Worm (Caenorhabditis elegans) whole organism, L1 larva: ENCODE results near the gene lir-3.

Experiments
- C16A3.4 ChIP-seq: fragments of 150-350 bp; optimal IDR thresholded peaks from 2 replicates; lab custom pipeline; 2014; ENCODE audit warnings: missing biosample characterization, missing genetic modification characterization
- alr-1 ChIP-seq: fragments of 200-800 bp; sonication (Bioruptor generic); optimal IDR thresholded peaks from 2 replicates; lab custom pipeline; 2018; ENCODE audit warnings: borderline replicate concordance, mild to moderate bottlenecking, missing genetic modification characterization, missing compliant biosample characterization
- ama-1 ChIP-seq: fragments of 150-350 bp; optimal IDR thresholded peaks from 2 replicates; lab custom pipeline; 2014
- ceh-63 ChIP-seq: fragments of 200-800 bp; sonication (Bioruptor generic); optimal IDR thresholded peaks from 2 replicates; lab custom pipeline; 2018; ENCODE audit warnings: mild to moderate bottlenecking, missing genetic modification characterization, missing compliant biosample characterization
- ceh-82 ChIP-seq, 3 experiments: fragments of 150-350 bp in 1 of 3; sonication (generic microtip) in 2 of 3; optimal IDR thresholded peaks; 2 replicates each; lab custom pipeline; 2014 to 2017; ENCODE audit warnings: missing biosample characterization in 3 of 3, missing genetic modification characterization in 3 of 3
- ceh-88 ChIP-seq: fragments of 200-800 bp; sonication (Bioruptor generic); IDR thresholded peaks from 2 replicates; pipeline ENCODE4 v1.3.6; 2022; ENCODE audit warnings: missing genetic modification characterization, missing compliant biosample characterization
- dpl-1 ChIP-seq, 3 experiments: fragments of 150-350 bp in 2 of 3; sonication (generic microtip) in 1 of 3; optimal IDR thresholded peaks; 2 replicates each; lab custom pipeline; 2014 to 2017; ENCODE audit warnings: missing biosample characterization in 3 of 3, missing genetic modification characterization in 3 of 3, missing genetic modification reagents in 3 of 3
- efl-1 ChIP-seq, 4 experiments: fragments of 150-350 bp; optimal IDR thresholded peaks in 3 of 4; peaks in 1 of 4; 1 replicate in 1 of 4; 2 replicates in 3 of 4; lab custom pipeline; 2014; ENCODE audit warnings: missing biosample characterization in 2 of 4, missing genetic modification characterization in 2 of 4, missing genetic modification reagents in 2 of 4
- elt-2 ChIP-seq: sonication (generic microtip); optimal IDR thresholded peaks from 2 replicates; lab custom pipeline; 2016; ENCODE audit warnings: missing genetic modification characterization, mild to moderate bottlenecking, inconsistent platforms, missing compliant biosample characterization, missing genetic modification reagents
- elt-3 ChIP-seq, 6 experiments: fragments of 150-350 bp in 1 of 6; sonication (generic microtip); optimal IDR thresholded peaks; 2 replicates each; lab custom pipeline; 2017 to 2018; ENCODE audit warnings: missing biosample characterization in 6 of 6, missing genetic modification characterization in 6 of 6, inconsistent platforms in 1 of 6
- fkh-10 ChIP-seq: sonication (generic microtip); optimal IDR thresholded peaks from 2 replicates; lab custom pipeline; 2017; ENCODE audit warnings: missing biosample characterization, missing genetic modification reagents, missing genetic modification characterization
- fos-1 ChIP-seq: fragments of 150-350 bp; optimal IDR thresholded peaks from 2 replicates; lab custom pipeline; 2014; ENCODE audit warnings: missing biosample characterization, missing genetic modification characterization
- hlh-4 ChIP-seq: sonication (generic microtip); optimal IDR thresholded peaks from 2 replicates; lab custom pipeline; 2016; ENCODE audit warnings: mild to moderate bottlenecking, missing genetic modification characterization, missing compliant biosample characterization
- irx-1 ChIP-seq: sonication (generic microtip); optimal IDR thresholded peaks from 2 replicates; lab custom pipeline; 2016; ENCODE audit warnings: missing genetic modification characterization, missing compliant biosample characterization
- isw-1 ChIP-seq: fragments of 200-800 bp; sonication (Bioruptor generic); IDR thresholded peaks from 2 replicates; pipeline ENCODE4 v1.3.6; 2022; ENCODE audit warnings: missing genetic modification characterization, missing compliant biosample characterization
- jun-1 ChIP-seq: fragments of 150-350 bp; optimal IDR thresholded peaks from 2 replicates; lab custom pipeline; 2014; ENCODE audit warnings: missing biosample characterization, missing genetic modification reagents, missing genetic modification characterization
- lin-13 ChIP-seq: fragments of 150-350 bp; optimal IDR thresholded peaks from 2 replicates; lab custom pipeline; 2014; ENCODE audit warnings: missing biosample characterization, missing genetic modification reagents, missing genetic modification characterization
- lin-14 ChIP-seq: fragments of 200-800 bp; sonication (Bioruptor generic); optimal IDR thresholded peaks from 2 replicates; lab custom pipeline; 2018; ENCODE audit warnings: mild to moderate bottlenecking, missing genetic modification characterization, moderate library complexity, missing compliant biosample characterization
- lin-35 ChIP-seq, 2 experiments: fragments of 150-350 bp; optimal IDR thresholded peaks; 2 replicates each; lab custom pipeline; 2014; ENCODE audit warnings: missing biosample characterization in 2 of 2, missing genetic modification characterization in 2 of 2, missing genetic modification reagents in 2 of 2
- lin-39 ChIP-seq: fragments of 150-350 bp; optimal IDR thresholded peaks from 2 replicates; lab custom pipeline; 2014; ENCODE audit warnings: missing biosample characterization, missing genetic modification reagents, missing genetic modification characterization
- lsy-2 ChIP-seq, 2 experiments: fragments of 150-350 bp; optimal IDR thresholded peaks; 2 replicates each; lab custom pipeline; 2014; ENCODE audit warnings: missing biosample characterization in 2 of 2, missing genetic modification characterization in 2 of 2
- mab-9 ChIP-seq: fragments of 200-800 bp; sonication (Bioruptor generic); IDR thresholded peaks from 2 replicates; pipeline ENCODE4 v1.3.6; 2022; ENCODE audit warnings: missing genetic modification reagents, missing genetic modification characterization, missing compliant biosample characterization
- mdl-1 ChIP-seq, 2 experiments: fragments of 150-350 bp; optimal IDR thresholded peaks; 2 replicates each; lab custom pipeline; 2014 to 2017; ENCODE audit warnings: missing biosample characterization in 2 of 2, missing genetic modification characterization in 2 of 2, inconsistent platforms in 1 of 2
- mep-1 ChIP-seq: fragments of 150-350 bp; optimal IDR thresholded peaks from 2 replicates; lab custom pipeline; 2014; ENCODE audit warnings: missing biosample characterization, missing genetic modification characterization
- nhr-19 ChIP-seq: fragments of 200-800 bp; sonication (Bioruptor generic); conservative IDR thresholded peaks from 2 replicates; pipeline ENCODE4 v1.3.6; 2022; ENCODE audit warnings: missing genetic modification characterization, missing compliant biosample characterization
- nhr-20 ChIP-seq: sonication (generic microtip); optimal IDR thresholded peaks from 2 replicates; lab custom pipeline; 2016; ENCODE audit warnings: mild to moderate bottlenecking, missing genetic modification characterization, missing compliant biosample characterization
- nhr-237 ChIP-seq: fragments of 150-350 bp; optimal IDR thresholded peaks from 2 replicates; lab custom pipeline; 2014; ENCODE audit warnings: missing biosample characterization, missing genetic modification characterization
- nhr-47 ChIP-seq: sonication (generic microtip); optimal IDR thresholded peaks from 2 replicates; lab custom pipeline; 2016; ENCODE audit warnings: mild to moderate bottlenecking, missing genetic modification characterization, moderate library complexity, missing compliant biosample characterization
- nhr-71 ChIP-seq: sonication (generic microtip); optimal IDR thresholded peaks from 2 replicates; lab custom pipeline; 2016; ENCODE audit warnings: mild to moderate bottlenecking, missing genetic modification characterization, moderate library complexity, missing compliant biosample characterization
- nhr-76 ChIP-seq: sonication (generic microtip); optimal IDR thresholded peaks from 2 replicates; lab custom pipeline; 2017; ENCODE audit warnings: missing biosample characterization, missing genetic modification characterization
- nhr-77 ChIP-seq: fragments of 150-350 bp; optimal IDR thresholded peaks from 2 replicates; lab custom pipeline; 2014; ENCODE audit warnings: missing biosample characterization, missing genetic modification characterization
- nhr-85 ChIP-seq: sonication (generic microtip); peaks from one replicate; lab custom pipeline; 2016; ENCODE audit warnings: missing genetic modification characterization, inconsistent platforms, missing compliant biosample characterization
- pqm-1 ChIP-seq: sonication (generic microtip); optimal IDR thresholded peaks from 3 replicates; lab custom pipeline; 2017; ENCODE audit warnings: missing biosample characterization, missing genetic modification characterization
- rnt-1 ChIP-seq: sonication (generic microtip); optimal IDR thresholded peaks from 2 replicates; lab custom pipeline; 2016; ENCODE audit warnings: mild to moderate bottlenecking, missing genetic modification characterization, moderate library complexity, missing compliant biosample characterization
- skn-1 ChIP-seq: fragments of 150-350 bp; optimal IDR thresholded peaks from 2 replicates; lab custom pipeline; 2014; ENCODE audit warnings: missing biosample characterization, missing genetic modification characterization
- snpc-4 ChIP-seq: fragments of 150-350 bp; optimal IDR thresholded peaks from 2 replicates; lab custom pipeline; 2014; ENCODE audit warnings: missing biosample characterization, missing genetic modification characterization
- snu-23 ChIP-seq: sonication (generic microtip); optimal IDR thresholded peaks from 2 replicates; lab custom pipeline; 2016; ENCODE audit warnings: missing genetic modification characterization, missing compliant biosample characterization
- sox-4 ChIP-seq: sonication (generic microtip); optimal IDR thresholded peaks from 2 replicates; lab custom pipeline; 2016; ENCODE audit warnings: missing genetic modification characterization, missing compliant biosample characterization
- sptf-1 ChIP-seq: fragments of 150-350 bp; optimal IDR thresholded peaks from 2 replicates; lab custom pipeline; 2014; ENCODE audit warnings: missing biosample characterization, missing genetic modification characterization
- swsn-7 ChIP-seq: sonication (generic microtip); optimal IDR thresholded peaks from 2 replicates; lab custom pipeline; 2016; ENCODE audit warnings: missing genetic modification characterization, missing compliant biosample characterization
- tbx-2 ChIP-seq: sonication (generic microtip); optimal IDR thresholded peaks from 2 replicates; lab custom pipeline; 2016; ENCODE audit warnings: missing genetic modification characterization, missing compliant biosample characterization
- tlp-1 ChIP-seq: fragments of 150-350 bp; optimal IDR thresholded peaks from 2 replicates; lab custom pipeline; 2014; ENCODE audit warnings: missing biosample characterization, missing genetic modification characterization
- unc-130 ChIP-seq: fragments of 150-350 bp; optimal IDR thresholded peaks from 2 replicates; lab custom pipeline; 2017; ENCODE audit warnings: missing biosample characterization, missing genetic modification characterization, inconsistent platforms
- unc-62 ChIP-seq: fragments of 150-350 bp; optimal IDR thresholded peaks from 2 replicates; lab custom pipeline; 2014; ENCODE audit warnings: missing biosample characterization, missing genetic modification reagents, missing genetic modification characterization
- unc-98 ChIP-seq: fragments of 200-800 bp; sonication (Bioruptor generic); IDR thresholded peaks from 2 replicates; pipeline ENCODE4 v1.3.6; 2022; ENCODE audit warnings: missing genetic modification characterization, missing compliant biosample characterization
- xbp-1 ChIP-seq: sonication (generic microtip); optimal IDR thresholded peaks from 2 replicates; lab custom pipeline; 2016; ENCODE audit warnings: missing genetic modification characterization, missing compliant biosample characterization
- ztf-4 ChIP-seq: fragments of 150-350 bp; optimal IDR thresholded peaks from 2 replicates; lab custom pipeline; 2014; ENCODE audit warnings: missing biosample characterization, missing genetic modification characterization

Gene lir-3

ce11 chrII:11184757-11185341 lies at the start of gene lir-3:
Gene lir-3, minus strand, starts transcription at chrII:11184807.
- TF ChIP-seq lin-35 (GFP tag; optimal IDR thresholded peaks at IDR 0.05; lab: Kevin White, UChicago): peak in 1 of 2 experiments; percentile 24
- TF ChIP-seq nhr-19 (GFP tag; lab: Robert Waterston, UW): peak; percentile 15; the same call in 1 of the 2 replicates
- TF ChIP-seq unc-98 (GFP tag; lab: Robert Waterston, UW): no peak
- no peak for TF ChIP-seq mep-1
- peak in 1 of 3 experiments; percentile 40 for TF ChIP-seq ceh-82 (tag; optimal IDR thresholded peaks at IDR 0.05; lab: Kevin White, UChicago)
- peak; percentile 25 to 41 for TF ChIP-seq lsy-2 (tag; optimal IDR thresholded peaks at IDR 0.05; lab: Kevin White, UChicago)
- no peak for TF ChIP-seq pqm-1
- peak; percentile 51 for TF ChIP-seq nhr-47 (tag; lab: Kevin White, UChicago)
- TF ChIP-seq nhr-20 (tag; lab: Kevin White, UChicago): peak; percentile 34
- peak; percentile 33 to 34 for TF ChIP-seq efl-1 (optimal IDR thresholded peaks at IDR 0.05; lab: Kevin White, UChicago)
- peak in 1 of 2 experiments; percentile 92 for TF ChIP-seq efl-1 (GFP tag; optimal IDR thresholded peaks at IDR 0.05 in 1 of 2; lab: Kevin White, UChicago)
- TF ChIP-seq dpl-1 (GFP tag; optimal IDR thresholded peaks at IDR 0.05; lab: Kevin White, UChicago): peak in 1 of 3 experiments; percentile 30
- TF ChIP-seq swsn-7 (tag; lab: Kevin White, UChicago): peak; percentile 24
- TF ChIP-seq snu-23 (GFP tag; lab: Kevin White, UChicago): peak; percentile 25
- peak; percentile 29 for TF ChIP-seq nhr-71 (tag; lab: Kevin White, UChicago)
- TF ChIP-seq rnt-1 (tag; lab: Kevin White, UChicago): peak; percentile 51
- TF ChIP-seq alr-1 (tag; lab: Kevin White, UChicago): no peak
- peak; percentile 52 for TF ChIP-seq lin-14 (GFP tag; lab: Kevin White, UChicago)
- no peak for TF ChIP-seq skn-1
- no peak for TF ChIP-seq nhr-76 (tag; lab: Kevin White, UChicago)
- TF ChIP-seq fos-1 (tag; lab: Kevin White, UChicago): no peak

ce11 chrII:11226379-11226778 lies 41.8 kb upstream of the lir-3 start, which contains the start of gene T06D8.2:
Gene T06D8.2, plus strand, starts transcription at chrII:11226679.
- TF ChIP-seq ceh-88: no peak
- no peak for TF ChIP-seq snpc-4
- TF ChIP-seq fkh-10 (GFP tag; lab: Kevin White, UChicago): no peak
- TF ChIP-seq mep-1: no peak
- TF ChIP-seq jun-1 (tag; lab: Kevin White, UChicago): no peak
- TF ChIP-seq nhr-77 (tag; lab: Kevin White, UChicago): no peak
- TF ChIP-seq nhr-19 (GFP tag; lab: Robert Waterston, UW): no peak
- no peak for TF ChIP-seq lin-39 (tag; lab: Kevin White, UChicago)
- no peak for TF ChIP-seq tbx-2 (tag; lab: Kevin White, UChicago)
- no peak for TF ChIP-seq sox-4 (tag; lab: Kevin White, UChicago)
- no peak for TF ChIP-seq isw-1 (GFP tag; lab: Robert Waterston, UW)
- TF ChIP-seq irx-1 (tag; lab: Kevin White, UChicago): no peak
- TF ChIP-seq lsy-2 (tag; optimal IDR thresholded peaks at IDR 0.05; lab: Kevin White, UChicago): no peak
- no peak for TF ChIP-seq pqm-1
- TF ChIP-seq elt-2 (tag; lab: Kevin White, UChicago): no peak
- TF ChIP-seq xbp-1: no peak
- no peak for TF ChIP-seq lin-35 (GFP tag; optimal IDR thresholded peaks at IDR 0.05; lab: Kevin White, UChicago)

ce11 chrII:11224045-11224481 lies 39.5 kb upstream of the lir-3 start:
- TF ChIP-seq lin-13 (GFP tag; lab: Kevin White, UChicago): peak; percentile 52
- peak; percentile 13 to 62 (median 54) for TF ChIP-seq dpl-1 (GFP tag; optimal IDR thresholded peaks at IDR 0.05; lab: Kevin White, UChicago)
- no peak for TF ChIP-seq mab-9
- TF ChIP-seq sptf-1 (tag; lab: Kevin White, UChicago): no peak
- peak; percentile 47 to 73 for TF ChIP-seq lin-35 (GFP tag; optimal IDR thresholded peaks at IDR 0.05; lab: Kevin White, UChicago)
- peak in 4 of 6 experiments; percentile 9 to 82 (median 46) for TF ChIP-seq elt-3 (tag; optimal IDR thresholded peaks at IDR 0.05; lab: Kevin White, UChicago)
- peak; percentile 91 for TF ChIP-seq nhr-85 (tag; lab: Kevin White, UChicago)
- no peak for TF ChIP-seq C16A3.4
- TF ChIP-seq jun-1 (tag; lab: Kevin White, UChicago): peak; percentile 40
- peak; percentile 31; the same call in 1 of the 2 replicates for TF ChIP-seq isw-1 (GFP tag; lab: Robert Waterston, UW)
- peak; percentile 23 for TF ChIP-seq nhr-237 (tag; lab: Kevin White, UChicago)
- peak in 1 of 2 experiments; percentile 53 for TF ChIP-seq mdl-1 (tag; optimal IDR thresholded peaks at IDR 0.05; lab: Kevin White, UChicago)
- TF ChIP-seq nhr-19 (GFP tag; lab: Robert Waterston, UW): peak; percentile 88
- no peak for TF ChIP-seq ceh-63 (GFP tag; lab: Kevin White, UChicago)
- peak; percentile 76 for TF ChIP-seq elt-2 (tag; lab: Kevin White, UChicago)
- TF ChIP-seq unc-62 (GFP tag; lab: Kevin White, UChicago): no peak
- TF ChIP-seq ama-1 (lab: Kevin White, UChicago): peak; percentile 96
- peak; percentile 85 for TF ChIP-seq fos-1 (tag; lab: Kevin White, UChicago)
- TF ChIP-seq tlp-1 (tag; lab: Kevin White, UChicago): no peak
- TF ChIP-seq ceh-82 (tag; optimal IDR thresholded peaks at IDR 0.05; lab: Kevin White, UChicago): peak; percentile 57 to 81 (median 72)
- peak; percentile 22 for TF ChIP-seq unc-130 (tag; lab: Kevin White, UChicago)
- TF ChIP-seq ztf-4: peak; percentile 16
- TF ChIP-seq hlh-4 (tag; lab: Kevin White, UChicago): no peak
